Worm (Caenorhabditis elegans): ENCODE measurements around the gene nhr-10.
A peak's percentile ranks its signal among the peaks of the same experiment; 100 is the strongest.

The nhr-10 gene

ce11 chrIII:7142172-7142601, 26.9 kb upstream of the nhr-10 start (continued):
- TF ChIP-seq fkh-8 (tag; optimal IDR thresholded peaks at IDR 0.05) = no peak
- TF ChIP-seq ceh-8 (GFP tag; optimal IDR thresholded peaks at IDR 0.05) = no peak
- TF ChIP-seq snu-23 (GFP tag; optimal IDR thresholded peaks at IDR 0.05) = peak; percentile 45

- TF ChIP-seq snpc-4 (tag; optimal IDR thresholded peaks at IDR 0.05) (peak; percentile 97), elt-2 (tag; optimal IDR thresholded peaks at IDR 0.05) (peak; percentile 92), nhr-85 (tag) (peak; percentile 14), jun-1 (tag; optimal IDR thresholded peaks at IDR 0.05) (peak; percentile 28), mep-1 (tag; optimal IDR thresholded peaks at IDR 0.05) (no peak), irx-1 (tag; optimal IDR thresholded peaks at IDR 0.05) (no peak), lin-14 (GFP tag; optimal IDR thresholded peaks at IDR 0.05) (peak; percentile 59), nhr-77 (tag; optimal IDR thresholded peaks at IDR 0.05) (peak; percentile 62), dpl-1 (GFP tag; optimal IDR thresholded peaks at IDR 0.05) (peak in 1 of 3 experiments; percentile 23), lsy-2 (tag; optimal IDR thresholded peaks at IDR 0.05) (peak; percentile 3 to 15), efl-1 (optimal IDR thresholded peaks at IDR 0.05) (peak; percentile 19 to 41), efl-1 (GFP tag; optimal IDR thresholded peaks at IDR 0.05 in 1 of 2) (peak in 1 of 2 experiments; percentile 96), pqm-1 (tag; optimal IDR thresholded peaks at IDR 0.05) (no peak), nhr-47 (tag; optimal IDR thresholded peaks at IDR 0.05) (peak; percentile 42), nhr-20 (tag; optimal IDR thresholded peaks at IDR 0.05) (peak; percentile 42), rnt-1 (tag; optimal IDR thresholded peaks at IDR 0.05) (peak; percentile 55), ceh-90 (tag; optimal IDR thresholded peaks at IDR 0.05) (no peak), grh-1 (GFP tag; IDR thresholded peaks at IDR 0.05) (0 out of 2 replicates have a peak, but pooled peaks have one; percentile 31), nhr-90 (tag; optimal IDR thresholded peaks at IDR 0.05; ENCODE audit: poor library complexity) (peak; percentile 76), lin-35 (GFP tag; optimal IDR thresholded peaks at IDR 0.05) (peak in 1 of 2 experiments; percentile 73), hpl-2 (GFP tag; optimal IDR thresholded peaks at IDR 0.05) (peak; percentile 47), nhr-71 (tag; optimal IDR thresholded peaks at IDR 0.05) (peak; percentile 74), ceh-88 (GFP tag; IDR thresholded peaks at IDR 0.05) (no peak), ama-1 (optimal IDR thresholded peaks at IDR 0.05) (peak; percentile 92), lin-39 (tag; optimal IDR thresholded peaks at IDR 0.05) (peak; percentile 50), lin-15B (tag; optimal IDR thresholded peaks at IDR 0.05) (no peak), swsn-7 (tag; optimal IDR thresholded peaks at IDR 0.05) (peak; percentile 45), efl-3 (GFP tag; optimal IDR thresholded peaks at IDR 0.05) (no peak), nhr-19 (GFP tag; conservative IDR thresholded peaks at IDR 0.05) (peak; percentile 75), unc-30 (tag; optimal IDR thresholded peaks at IDR 0.05) (no peak), snu-23 (GFP tag; optimal IDR thresholded peaks at IDR 0.05) (peak; percentile 32)
Observed at ce11 chrIII:7141285-7141715, 26.1 kb upstream of the nhr-10 start.

ce11 chrIII:7140228-7140710, 25.0 kb upstream of the nhr-10 start:
- peak; percentile 28 to 43 for TF ChIP-seq efl-1 (optimal IDR thresholded peaks at IDR 0.05)
- peak in 1 of 2 experiments; percentile 62 for TF ChIP-seq efl-1 (GFP tag; optimal IDR thresholded peaks at IDR 0.05 in 1 of 2)
- TF ChIP-seq Y116A8C.19 (tag; optimal IDR thresholded peaks at IDR 0.05; ENCODE audit: borderline replicate concordance) = no peak
- TF ChIP-seq egl-13 (tag; optimal IDR thresholded peaks at IDR 0.05) = no peak
- TF ChIP-seq lir-3 (tag; optimal IDR thresholded peaks at IDR 0.05; ENCODE audit: poor library complexity) = no peak
- TF ChIP-seq lsy-2 (tag; optimal IDR thresholded peaks at IDR 0.05) = peak in 1 of 2 experiments; percentile 41
- TF ChIP-seq unc-86 (tag; optimal IDR thresholded peaks at IDR 0.05) = no peak
- TF ChIP-seq ets-5 (GFP tag; IDR thresholded peaks at IDR 0.05) = no peak
- TF ChIP-seq dsc-1 (tag; optimal IDR thresholded peaks at IDR 0.05) = no peak
- TF ChIP-seq nhr-84 (tag; optimal IDR thresholded peaks at IDR 0.05) = no peak
- no peak for TF ChIP-seq unc-30 (tag; optimal IDR thresholded peaks at IDR 0.05)
- TF ChIP-seq sptf-1 (tag; optimal IDR thresholded peaks at IDR 0.05) = no peak
- TF ChIP-seq nhr-77 (tag; optimal IDR thresholded peaks at IDR 0.05) = no peak
- TF ChIP-seq lin-15B (tag; optimal IDR thresholded peaks at IDR 0.05) = no peak
- TF ChIP-seq snpc-4 (tag; optimal IDR thresholded peaks at IDR 0.05) = peak; percentile 97
- TF ChIP-seq mdl-1 (tag; optimal IDR thresholded peaks at IDR 0.05) = no peak
- TF ChIP-seq hpl-2 (GFP tag; optimal IDR thresholded peaks at IDR 0.05) = no peak
- peak; percentile 79 for TF ChIP-seq nhr-19 (GFP tag; conservative IDR thresholded peaks at IDR 0.05)
- peak; percentile 70 for TF ChIP-seq nhr-47 (tag; optimal IDR thresholded peaks at IDR 0.05)
- no peak for TF ChIP-seq hlh-17 (GFP tag; optimal IDR thresholded peaks at IDR 0.05; ENCODE audit: borderline replicate concordance)
- TF ChIP-seq C34B4.2 (tag; optimal IDR thresholded peaks at IDR 0.05) = no peak
- TF ChIP-seq nhr-20 (tag; optimal IDR thresholded peaks at IDR 0.05) = peak; percentile 57
- TF ChIP-seq ama-1 (optimal IDR thresholded peaks at IDR 0.05) = peak; percentile 43
- no peak for TF ChIP-seq pax-3 (tag; optimal IDR thresholded peaks at IDR 0.05)
- TF ChIP-seq ceh-82 (tag; optimal IDR thresholded peaks at IDR 0.05) = peak in 2 of 3 experiments; percentile 0 to 18
- peak; percentile 67 for TF ChIP-seq grh-1 (GFP tag; IDR thresholded peaks at IDR 0.05)
- peak; percentile 75 for TF ChIP-seq nhr-71 (tag; optimal IDR thresholded peaks at IDR 0.05)
- peak; percentile 83 for TF ChIP-seq nhr-90 (tag; optimal IDR thresholded peaks at IDR 0.05; ENCODE audit: poor library complexity)
- TF ChIP-seq swsn-7 (tag; optimal IDR thresholded peaks at IDR 0.05) = peak; percentile 39
